Worm (Caenorhabditis elegans) whole organism, late embryonic: ENCODE measurements around the gene rps-13.

Experiments
- K02D7.2 ChIP-seq: sonication (generic microtip); optimal IDR thresholded peaks from 2 replicates; lab custom pipeline; 2017; ENCODE audit warnings: mild to moderate bottlenecking, missing genetic modification characterization, missing compliant biosample characterization
- T23F11.4 ChIP-seq: fragments of 200-800 bp; sonication (Bioruptor generic); optimal IDR thresholded peaks from 2 replicates; lab custom pipeline; 2018; ENCODE audit warnings: mild to moderate bottlenecking, missing genetic modification characterization, missing compliant biosample characterization
- ama-1 ChIP-seq: fragments of 150-350 bp; optimal IDR thresholded peaks from 2 replicates; lab custom pipeline; 2014
- ceh-14 ChIP-seq: sonication (generic microtip); optimal IDR thresholded peaks from 2 replicates; lab custom pipeline; 2016; ENCODE audit warnings: missing genotype, missing genetic modification characterization, missing compliant biosample characterization
- ceh-24 ChIP-seq: sonication (generic microtip); optimal IDR thresholded peaks from 2 replicates; lab custom pipeline; 2016; ENCODE audit warnings: mild to moderate bottlenecking, missing genetic modification characterization, missing compliant biosample characterization
- ceh-9 ChIP-seq: sonication (generic microtip); optimal IDR thresholded peaks from 2 replicates; lab custom pipeline; 2016; ENCODE audit warnings: mild to moderate bottlenecking, missing genetic modification characterization, inconsistent platforms, missing compliant biosample characterization
- dve-1 ChIP-seq: sonication (generic microtip); optimal IDR thresholded peaks from 2 replicates; lab custom pipeline; 2017; ENCODE audit warnings: antibody characterized with exemption, mild to moderate bottlenecking, missing genetic modification characterization, missing compliant biosample characterization
- hlh-13 ChIP-seq: fragments of 200-800 bp; sonication (Bioruptor generic); optimal IDR thresholded peaks from 2 replicates; lab custom pipeline; 2018; ENCODE audit warnings: mild to moderate bottlenecking, missing genetic modification characterization, missing compliant biosample characterization
- pat-9 ChIP-seq: fragments of 200-800 bp; sonication (Bioruptor generic); optimal IDR thresholded peaks from 2 replicates; lab custom pipeline; 2018; ENCODE audit warnings: mild to moderate bottlenecking, missing genetic modification characterization, moderate library complexity, missing compliant biosample characterization
- unc-55 ChIP-seq: sonication (generic microtip); optimal IDR thresholded peaks from 2 replicates; lab custom pipeline; 2017; ENCODE audit warnings: missing biosample characterization, missing genetic modification reagents, missing genetic modification characterization

- TF ChIP-seq pat-9 (tag; lab: Kevin White, UChicago) (peak; percentile 81), unc-55 (GFP tag; lab: Kevin White, UChicago) (peak; percentile 57), K02D7.2 (no peak), ceh-9 (tag; lab: Kevin White, UChicago) (no peak), ceh-24 (tag; lab: Kevin White, UChicago) (no peak), ceh-14 (tag; lab: Kevin White, UChicago) (no peak), dve-1 (tag; lab: Kevin White, UChicago) (peak; percentile 70), ama-1 (lab: Kevin White, UChicago) (no peak), hlh-13 (no peak), T23F11.4 (GFP tag; lab: Kevin White, UChicago) (no peak)
Observed at ce11 chrIII:6344737-6345136, 30.1 kb downstream of the rps-13 start.
